Fruit fly (Drosophila melanogaster): ENCODE measurements around the gene CG43346.

- no peak for TF ChIP-seq psq (optimal IDR thresholded peaks at IDR 0.05)
- no peak for TF ChIP-seq pan (optimal IDR thresholded peaks at IDR 0.05)
- TF ChIP-seq EcR (GFP tag; optimal IDR thresholded peaks at IDR 0.05), result no peak
Measured at dm6 chr2L:21158554-21158953, 9.8 kb downstream of the CG43346 start, which contains the start of the genes Coq3 and Pld3.

Measured in whole organism.